Worm (Caenorhabditis elegans): ENCODE measurements around the gene T13F2.4.
A peak's percentile ranks its signal among the peaks of the same experiment; 100 is the strongest.

T13F2.4 gene

ce11 chrIV:9796494-9796893 lies 6.9 kb downstream of the T13F2.4 start, which contains the start of gene pis-1:
Gene pis-1, minus strand, starts transcription at chrIV:9796594.
- TF ChIP-seq ets-4 (tag; optimal IDR thresholded peaks at IDR 0.05) = no peak
- TF ChIP-seq gmeb-2 (tag; optimal IDR thresholded peaks at IDR 0.05) = no peak
- TF ChIP-seq ttx-3 (tag; optimal IDR thresholded peaks at IDR 0.05) = no peak
- no peak for TF ChIP-seq pax-1 (tag; optimal IDR thresholded peaks at IDR 0.05)

- TF ChIP-seq elt-2 (tag; optimal IDR thresholded peaks at IDR 0.05) = peak; percentile 58
- peak; percentile 38 for TF ChIP-seq ceh-31 (tag; optimal IDR thresholded peaks at IDR 0.05)
- TF ChIP-seq nhr-11 (tag; optimal IDR thresholded peaks at IDR 0.05) = no peak
- TF ChIP-seq C08G9.2 (tag; optimal IDR thresholded peaks at IDR 0.05) = peak; percentile 10
- no peak for TF ChIP-seq fax-1 (tag; optimal IDR thresholded peaks at IDR 0.05)
- peak; percentile 1 for TF ChIP-seq ceh-48 (tag; optimal IDR thresholded peaks at IDR 0.05)
- no peak for TF ChIP-seq ceh-24 (tag; optimal IDR thresholded peaks at IDR 0.05)
- peak; percentile 52 for TF ChIP-seq tbx-2 (tag; optimal IDR thresholded peaks at IDR 0.05)
- peak; percentile 3 for TF ChIP-seq ceh-2 (tag; optimal IDR thresholded peaks at IDR 0.05)
- TF ChIP-seq zip-5 (tag; optimal IDR thresholded peaks at IDR 0.05) = peak; percentile 41
Observed at ce11 chrIV:9797304-9798003, 7.9 kb downstream of the T13F2.4 start, which contains the start of gene T13F2.2. Gene T13F2.2, minus strand, starts transcription at chrIV:9797354.

ce11 chrIV:9798307-9798706 lies 8.7 kb downstream of the T13F2.4 start:
- no peak for TF ChIP-seq syd-9 (tag; optimal IDR thresholded peaks at IDR 0.05)
- no peak for TF ChIP-seq pag-3 (tag; optimal IDR thresholded peaks at IDR 0.05; ENCODE audit: borderline replicate concordance)
- TF ChIP-seq unc-42 (tag; optimal IDR thresholded peaks at IDR 0.05) = peak; percentile 96
- no peak for TF ChIP-seq ref-2 (tag; optimal IDR thresholded peaks at IDR 0.05)

- TF ChIP-seq eyg-1 (tag; optimal IDR thresholded peaks at IDR 0.05) (no peak), pat-9 (tag; optimal IDR thresholded peaks at IDR 0.05) (no peak)
Observed at ce11 chrIV:9799129-9799528, 9.5 kb downstream of the T13F2.4 start, which contains the start of gene fat-4. Gene fat-4, plus strand, starts transcription at chrIV:9799429.

- TF ChIP-seq ceh-24 (tag; optimal IDR thresholded peaks at IDR 0.05) (no peak), nfya-1 (tag; optimal IDR thresholded peaks at IDR 0.05) (no peak), ceh-2 (tag; optimal IDR thresholded peaks at IDR 0.05) (no peak), ceh-31 (tag; optimal IDR thresholded peaks at IDR 0.05) (no peak), unc-42 (tag; optimal IDR thresholded peaks at IDR 0.05) (no peak), sdc-2 (tag; optimal IDR thresholded peaks at IDR 0.05) (no peak), fkh-6 (tag; optimal IDR thresholded peaks at IDR 0.05) (no peak), pqm-1 (tag; optimal IDR thresholded peaks at IDR 0.05) (no peak), C38D4.7 (GFP tag; optimal IDR thresholded peaks at IDR 0.05) (no peak), Y22D7AL.16 (tag; optimal IDR thresholded peaks at IDR 0.05) (no peak), unc-55 (GFP tag; optimal IDR thresholded peaks at IDR 0.05) (no peak), ceh-48 (tag; optimal IDR thresholded peaks at IDR 0.05) (no peak)
Observed at ce11 chrIV:9799664-9800063, 10.1 kb downstream of the T13F2.4 start.

ce11 chrIV:9801418-9801817 lies 11.8 kb downstream of the T13F2.4 start:
- TF ChIP-seq unc-3 (GFP tag; conservative IDR thresholded peaks at IDR 0.05) (no peak), unc-3 (tag; optimal IDR thresholded peaks at IDR 0.05) (no peak), elt-2 (tag; optimal IDR thresholded peaks at IDR 0.05) (peak; percentile 94)

- TF ChIP-seq ceh-9 (tag; optimal IDR thresholded peaks at IDR 0.05) (no peak), Y22D7AL.16 (tag; optimal IDR thresholded peaks at IDR 0.05) (no peak), ama-1 (optimal IDR thresholded peaks at IDR 0.05) (no peak), nfya-1 (tag; optimal IDR thresholded peaks at IDR 0.05) (no peak), unc-55 (GFP tag; optimal IDR thresholded peaks at IDR 0.05) (no peak), madf-2 (tag; optimal IDR thresholded peaks at IDR 0.05) (no peak), nhr-232 (tag; optimal IDR thresholded peaks at IDR 0.05) (no peak), unc-3 (GFP tag; conservative IDR thresholded peaks at IDR 0.05) (no peak), unc-3 (tag; optimal IDR thresholded peaks at IDR 0.05) (no peak), ceh-34 (tag; optimal IDR thresholded peaks at IDR 0.05) (no peak), nhr-11 (tag; optimal IDR thresholded peaks at IDR 0.05) (no peak), ceh-30 (tag; optimal IDR thresholded peaks at IDR 0.05) (no peak), hlh-8 (tag; optimal IDR thresholded peaks at IDR 0.05) (no peak), unc-42 (tag; optimal IDR thresholded peaks at IDR 0.05) (no peak), elt-4 (tag; optimal IDR thresholded peaks at IDR 0.05) (no peak), hlh-13 (GFP tag; optimal IDR thresholded peaks at IDR 0.05) (no peak)
Observed at ce11 chrIV:9802711-9803110, 13.1 kb downstream of the T13F2.4 start, which contains the start of gene fat-3. Gene fat-3, plus strand, starts transcription at chrIV:9803023.
